Worm (Caenorhabditis elegans) whole organism, L3 larva: Measurements from ENCODE around the gene Y53F4B.1.
A peak's percentile ranks its signal among the peaks of the same experiment; 100 is the strongest.

Source experiments
- R02D3.7 ChIP-seq: fragments of 150-350 bp; optimal IDR thresholded peaks from 2 replicates; lab custom pipeline; 2014; ENCODE audit warnings: missing biosample characterization, missing genetic modification characterization
- aly-2 ChIP-seq: fragments of 150-350 bp; optimal IDR thresholded peaks from 2 replicates; lab custom pipeline; 2014; ENCODE audit warnings: missing biosample characterization, missing genetic modification characterization
- ama-1 ChIP-seq: fragments of 150-350 bp; optimal IDR thresholded peaks from 2 replicates; lab custom pipeline; 2018
- ceh-16 ChIP-seq: sonication (generic microtip); optimal IDR thresholded peaks from 2 replicates; lab custom pipeline; 2017; ENCODE audit warnings: missing biosample characterization, missing genetic modification characterization
- ceh-28 ChIP-seq: fragments of 150-350 bp; optimal IDR thresholded peaks from 2 replicates; lab custom pipeline; 2014; ENCODE audit warnings: missing biosample characterization, missing genetic modification reagents, missing genetic modification characterization
- ceh-82 ChIP-seq: fragments of 150-350 bp; optimal IDR thresholded peaks from 2 replicates; lab custom pipeline; 2014; ENCODE audit warnings: missing biosample characterization, missing genetic modification characterization
- ceh-9 ChIP-seq: sonication (generic microtip); optimal IDR thresholded peaks from 2 replicates; lab custom pipeline; 2018; ENCODE audit warnings: missing biosample characterization, missing genetic modification characterization
- elt-1 ChIP-seq: fragments of 150-350 bp; optimal IDR thresholded peaks from 2 replicates; lab custom pipeline; 2014; ENCODE audit warnings: missing biosample characterization, missing genetic modification characterization
- elt-2 ChIP-seq: sonication (generic microtip); optimal IDR thresholded peaks from 2 replicates; lab custom pipeline; 2016; ENCODE audit warnings: missing genetic modification reagents, mild to moderate bottlenecking, missing genetic modification characterization, missing compliant biosample characterization
- elt-3 ChIP-seq, 3 experiments: fragments of 150-350 bp in 1 of 3; sonication (generic microtip) in 2 of 3; optimal IDR thresholded peaks; 2 replicates in 2 of 3; 4 replicates in 1 of 3; lab custom pipeline; 2014 to 2017; ENCODE audit warnings: missing biosample characterization in 3 of 3, missing genetic modification characterization in 3 of 3
- eor-1 ChIP-seq, 2 experiments: fragments of 150-350 bp; optimal IDR thresholded peaks; 2 replicates each; lab custom pipeline; 2014 to 2018; ENCODE audit warnings: missing biosample characterization in 2 of 2, missing genetic modification characterization in 2 of 2
- fkh-10 ChIP-seq: sonication (generic microtip); optimal IDR thresholded peaks from 2 replicates; lab custom pipeline; 2017; ENCODE audit warnings: missing biosample characterization, missing genetic modification reagents, missing genetic modification characterization
- jun-1 ChIP-seq: fragments of 150-350 bp; optimal IDR thresholded peaks from 2 replicates; lab custom pipeline; 2014; ENCODE audit warnings: missing biosample characterization, missing genetic modification reagents, missing genetic modification characterization
- lin-39 ChIP-seq: fragments of 150-350 bp; optimal IDR thresholded peaks from 2 replicates; lab custom pipeline; 2018; ENCODE audit warnings: missing biosample characterization, missing genetic modification reagents, missing genetic modification characterization
- mdl-1 ChIP-seq: fragments of 150-350 bp; optimal IDR thresholded peaks from 2 replicates; lab custom pipeline; 2014; ENCODE audit warnings: missing biosample characterization, missing genetic modification characterization
- mml-1 ChIP-seq: fragments of 150-350 bp; sonication (generic microtip); optimal IDR thresholded peaks from 3 replicates; lab custom pipeline; 2014; ENCODE audit warnings: missing biosample characterization, missing genetic modification characterization
- nfya-1 ChIP-seq: sonication (generic microtip); optimal IDR thresholded peaks from 2 replicates; lab custom pipeline; 2017; ENCODE audit warnings: missing genetic modification characterization, mild to moderate bottlenecking, missing compliant biosample characterization, antibody characterized with exemption, moderate library complexity; ENCODE audit not compliant: insufficient read depth
- nhr-11 ChIP-seq: fragments of 150-350 bp; optimal IDR thresholded peaks from 2 replicates; lab custom pipeline; 2014; ENCODE audit warnings: missing biosample characterization, missing genetic modification characterization
- nhr-12 ChIP-seq: fragments of 150-350 bp; optimal IDR thresholded peaks from 2 replicates; lab custom pipeline; 2014; ENCODE audit warnings: missing biosample characterization, missing genetic modification characterization
- nhr-23 ChIP-seq: fragments of 150-350 bp; optimal IDR thresholded peaks from 2 replicates; lab custom pipeline; 2014; ENCODE audit warnings: missing biosample characterization, missing genetic modification reagents, missing genetic modification characterization
- nhr-237 ChIP-seq: fragments of 150-350 bp; optimal IDR thresholded peaks from 2 replicates; lab custom pipeline; 2014; ENCODE audit warnings: missing biosample characterization, missing genetic modification characterization
- nhr-28 ChIP-seq: fragments of 150-350 bp; optimal IDR thresholded peaks from 2 replicates; lab custom pipeline; 2014; ENCODE audit warnings: missing biosample characterization, missing genetic modification characterization
- nhr-67 ChIP-seq: fragments of 150-350 bp; optimal IDR thresholded peaks from 2 replicates; lab custom pipeline; 2014; ENCODE audit warnings: missing biosample characterization, missing genetic modification characterization
- nhr-76 ChIP-seq: fragments of 150-350 bp; sonication (generic microtip); optimal IDR thresholded peaks from 5 replicates; lab custom pipeline; 2014; ENCODE audit warnings: missing biosample characterization, missing genetic modification characterization
- nhr-77 ChIP-seq: fragments of 150-350 bp; optimal IDR thresholded peaks from 2 replicates; lab custom pipeline; 2014; ENCODE audit warnings: missing biosample characterization, missing genetic modification characterization
- pqm-1 ChIP-seq: fragments of 150-350 bp; optimal IDR thresholded peaks from 2 replicates; lab custom pipeline; 2017; ENCODE audit warnings: missing biosample characterization, missing genetic modification characterization, inconsistent platforms
- sea-2 ChIP-seq: fragments of 150-350 bp; sonication (generic microtip); optimal IDR thresholded peaks from 4 replicates; lab custom pipeline; 2014; ENCODE audit warnings: missing biosample characterization, missing genetic modification reagents, missing genetic modification characterization
- skn-1 ChIP-seq: fragments of 150-350 bp; optimal IDR thresholded peaks from 2 replicates; lab custom pipeline; 2014; ENCODE audit warnings: missing biosample characterization, missing genetic modification characterization
- snpc-4 ChIP-seq: fragments of 150-350 bp; optimal IDR thresholded peaks from 2 replicates; lab custom pipeline; 2014; ENCODE audit warnings: missing biosample characterization, missing genetic modification characterization
- unc-39 ChIP-seq: sonication (generic microtip); optimal IDR thresholded peaks from 4 replicates; lab custom pipeline; 2017; ENCODE audit warnings: missing biosample characterization, missing genetic modification characterization
- unc-62 ChIP-seq: fragments of 150-350 bp; sonication (generic microtip); optimal IDR thresholded peaks from 4 replicates; lab custom pipeline; 2014; ENCODE audit warnings: missing biosample characterization, missing genetic modification reagents, missing genetic modification characterization
- zag-1 ChIP-seq: fragments of 150-350 bp; optimal IDR thresholded peaks from 2 replicates; lab custom pipeline; 2014; ENCODE audit warnings: missing biosample characterization, missing genetic modification characterization
- ztf-11 ChIP-seq: fragments of 150-350 bp; optimal IDR thresholded peaks from 2 replicates; lab custom pipeline; 2014; ENCODE audit warnings: missing biosample characterization, missing genetic modification characterization

Gene Y53F4B.1

DNA sequence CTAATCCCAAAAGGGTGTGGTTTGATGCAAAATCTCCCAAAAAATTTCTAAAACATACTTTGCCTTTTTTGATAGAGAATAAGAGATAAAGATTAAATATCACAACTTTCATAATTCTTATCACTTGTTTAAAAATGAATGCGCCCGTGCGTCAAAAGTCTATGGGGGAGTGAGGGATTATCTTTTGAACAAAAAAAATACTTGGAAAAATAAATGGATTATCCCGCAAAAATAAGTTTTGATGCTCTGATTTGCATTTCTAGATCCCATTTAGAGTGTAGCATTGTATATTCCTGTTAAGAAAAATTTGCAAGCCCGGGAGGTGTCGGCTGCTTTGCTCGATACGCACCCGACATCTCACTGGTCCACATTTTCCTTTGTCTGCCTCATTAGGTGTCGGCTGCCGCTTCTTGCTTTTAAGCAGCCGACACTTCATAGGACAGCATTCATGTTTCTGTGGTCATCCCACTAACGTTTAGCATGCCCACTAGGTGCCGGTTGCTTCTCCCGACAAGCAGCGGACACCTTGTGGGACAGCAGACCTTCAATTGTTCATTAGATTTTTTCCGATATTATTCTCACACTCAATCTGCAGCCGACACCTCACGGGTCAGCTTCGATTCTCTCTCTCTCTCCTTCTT lies 22.5 kb downstream of the Y53F4B.1 start:
- TF ChIP-seq ztf-11 (tag; lab: Kevin White, UChicago) (no peak), elt-2 (tag; lab: Kevin White, UChicago) (no peak), elt-1 (tag; lab: Kevin White, UChicago) (no peak), ceh-9 (no peak), mml-1 (tag; lab: Kevin White, UChicago) (no peak), ceh-16 (tag; lab: Kevin White, UChicago) (no peak), R02D3.7 (tag; lab: Kevin White, UChicago) (no peak), nhr-76 (tag; lab: Kevin White, UChicago) (no peak), nhr-12 (tag; lab: Kevin White, UChicago) (no peak), nhr-77 (tag; lab: Kevin White, UChicago) (no peak), nhr-11 (no peak), lin-39 (tag; lab: Kevin White, UChicago) (no peak), unc-62 (GFP tag; lab: Kevin White, UChicago) (no peak)

DNA sequence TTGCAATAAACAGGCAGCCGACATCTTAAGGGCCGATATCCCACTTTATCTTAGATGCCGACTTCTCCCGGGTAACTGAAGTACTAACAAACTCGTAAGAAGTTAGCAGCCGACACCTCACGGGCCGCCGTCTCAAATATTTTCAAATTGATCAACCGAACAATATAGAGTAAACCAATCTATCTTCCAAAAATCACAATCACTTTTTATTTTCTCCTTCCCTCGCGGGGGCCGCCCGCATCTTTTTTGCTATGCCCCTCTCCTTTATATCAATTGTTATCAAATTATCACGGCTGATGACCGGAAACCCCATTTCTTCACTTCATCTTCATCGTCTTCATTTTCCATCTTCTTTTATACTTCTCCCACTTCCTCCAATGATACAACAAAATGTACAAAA lies 29.2 kb downstream of the Y53F4B.1 start:
- TF ChIP-seq nhr-28 (tag; lab: Kevin White, UChicago), result no peak
- peak; percentile 9 for TF ChIP-seq nhr-23 (tag; lab: Kevin White, UChicago)

DNA sequence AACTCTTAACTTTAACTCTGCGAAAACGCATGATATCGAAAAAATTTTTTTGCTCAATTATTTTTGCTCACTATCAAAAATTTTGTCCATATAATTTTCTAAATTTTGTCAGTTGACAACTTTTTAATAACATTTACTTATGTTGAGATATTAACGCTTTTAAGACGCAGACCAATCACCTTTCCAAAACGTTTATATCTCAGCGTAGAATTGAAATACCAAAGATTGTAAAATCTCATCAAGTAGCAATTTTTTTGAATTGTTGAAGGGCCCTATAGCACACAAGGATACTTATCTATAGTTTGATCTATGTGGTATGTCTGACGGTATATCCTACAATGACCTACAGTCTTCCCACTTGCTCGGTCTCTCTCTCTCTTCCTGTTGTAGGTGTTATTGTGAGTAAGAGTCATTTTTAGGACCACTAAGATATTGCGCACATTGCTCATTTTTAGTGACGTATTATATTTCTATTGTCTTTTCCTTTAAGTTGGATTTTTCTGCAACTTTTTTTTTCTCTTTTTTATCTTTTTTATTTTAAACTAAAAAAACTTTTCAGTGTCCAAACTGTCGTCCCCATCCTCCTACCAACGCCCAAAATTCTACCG lies 38.8 kb downstream of the Y53F4B.1 start, which contains the start of gene pde-3:
Gene pde-3 (plus strand): TSS at position 558 of the 608 bp plus-strand sequence.
- TF ChIP-seq aly-2 (tag; lab: Kevin White, UChicago), result no peak
- no peak for TF ChIP-seq ceh-28
- TF ChIP-seq unc-62 (GFP tag; lab: Kevin White, UChicago), result no peak
- TF ChIP-seq ztf-11 (tag; lab: Kevin White, UChicago), result no peak
- TF ChIP-seq lin-39 (tag; lab: Kevin White, UChicago), result no peak
- TF ChIP-seq sea-2 (GFP tag; lab: Kevin White, UChicago), result no peak
- TF ChIP-seq eor-1 (tag; optimal IDR thresholded peaks at IDR 0.05; lab: Kevin White, UChicago), result no peak
- no peak for TF ChIP-seq elt-3 (tag; optimal IDR thresholded peaks at IDR 0.05; lab: Kevin White, UChicago)
- no peak for TF ChIP-seq ama-1
- TF ChIP-seq zag-1, result no peak
- TF ChIP-seq mml-1 (tag; lab: Kevin White, UChicago), result no peak
- TF ChIP-seq jun-1 (tag; lab: Kevin White, UChicago), result no peak
- TF ChIP-seq elt-1 (tag; lab: Kevin White, UChicago), result no peak
- no peak for TF ChIP-seq ceh-9
- TF ChIP-seq pqm-1 (tag; lab: Kevin White, UChicago), result no peak
- TF ChIP-seq mdl-1 (tag; lab: Kevin White, UChicago), result no peak
- no peak for TF ChIP-seq nhr-76 (tag; lab: Kevin White, UChicago)

DNA sequence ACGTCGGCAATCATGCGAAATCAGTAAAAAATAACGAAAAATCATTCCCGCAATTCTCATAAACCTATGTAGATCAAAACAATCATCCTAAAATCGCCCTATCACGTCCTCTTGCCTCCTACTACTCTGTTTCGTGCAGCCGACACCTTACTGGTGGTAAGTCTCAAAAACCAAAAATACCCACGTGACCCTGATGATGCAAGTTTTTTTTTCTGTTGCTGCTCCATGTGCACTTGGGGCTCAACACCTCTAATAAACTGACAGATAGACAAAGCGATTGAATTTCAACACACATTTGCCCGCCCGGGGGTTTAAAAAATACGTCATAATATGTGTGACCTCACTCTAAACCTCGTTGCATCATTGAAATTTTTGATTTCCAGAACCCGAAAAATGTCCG lies 41.2 kb downstream of the Y53F4B.1 start:
- no peak for TF ChIP-seq nhr-237
- TF ChIP-seq snpc-4 (tag; lab: Kevin White, UChicago), result peak; percentile 42

DNA sequence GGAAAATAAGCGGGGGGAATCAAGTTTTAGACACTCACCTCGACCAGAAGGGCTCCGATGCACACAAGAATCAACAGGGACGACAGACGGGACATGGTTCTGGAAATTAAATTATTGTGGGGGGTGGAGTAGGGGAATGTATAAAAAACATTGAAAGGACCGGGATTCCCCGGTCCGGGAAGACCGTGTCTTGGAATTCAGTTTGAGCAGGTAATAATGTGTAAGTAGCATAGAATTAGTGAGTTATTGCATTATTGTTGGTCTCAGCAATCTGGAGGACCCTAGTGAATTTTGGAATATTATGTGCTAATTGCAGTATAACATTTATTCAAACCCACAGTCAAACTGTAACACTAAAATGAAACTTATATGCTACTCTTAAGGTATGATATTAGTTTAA lies 47.7 kb downstream of the Y53F4B.1 start, which contains the start of gene R03C1.1:
Gene R03C1.1 (minus strand): TSS at position 101 of the 400 bp plus-strand sequence.
- no peak for TF ChIP-seq snpc-4 (tag; lab: Kevin White, UChicago)
- TF ChIP-seq ceh-82 (tag; lab: Kevin White, UChicago), result no peak
- TF ChIP-seq R02D3.7 (tag; lab: Kevin White, UChicago), result no peak
- TF ChIP-seq ceh-16 (tag; lab: Kevin White, UChicago), result no peak
- no peak for TF ChIP-seq elt-1 (tag; lab: Kevin White, UChicago)
- no peak for TF ChIP-seq nhr-77 (tag; lab: Kevin White, UChicago)
- TF ChIP-seq unc-39, result no peak
- no peak for TF ChIP-seq nhr-237
- no peak for TF ChIP-seq nhr-28 (tag; lab: Kevin White, UChicago)

DNA sequence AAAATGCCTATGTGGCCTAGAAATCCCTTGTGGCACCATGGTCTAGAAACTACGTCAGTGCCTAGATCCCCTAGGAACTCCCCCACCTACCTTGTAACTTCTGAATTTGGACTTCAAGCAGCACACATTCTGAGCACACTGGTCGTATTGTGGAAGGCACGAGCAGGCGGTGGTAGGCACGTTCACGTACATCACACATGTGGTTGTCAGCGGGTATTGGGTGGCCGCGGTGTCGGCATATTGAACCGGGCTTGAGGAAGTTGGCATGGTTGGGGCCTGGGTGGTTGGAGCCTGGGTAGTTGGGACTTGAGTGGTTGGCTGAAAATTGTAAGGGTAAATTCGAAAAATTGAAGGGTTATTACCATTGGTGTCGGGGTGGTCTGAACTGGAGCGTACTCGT lies 50.3 kb downstream of the Y53F4B.1 start:
- TF ChIP-seq nhr-12 (tag; lab: Kevin White, UChicago) (no peak), nfya-1 (tag; lab: Kevin White, UChicago) (no peak), ama-1 (no peak), skn-1 (no peak), fkh-10 (GFP tag; lab: Kevin White, UChicago) (no peak), nhr-67 (tag; lab: Kevin White, UChicago) (no peak)
